Worm (Caenorhabditis elegans) whole organism, midembryonic: ENCODE results near the gene C49C8.6.

Experiments used
- flt-1 ChIP-seq: fragments of 200-800 bp; sonication (Bioruptor generic); IDR thresholded peaks from 2 replicates; pipeline ENCODE4 v1.3.6; 2022; ENCODE audit warnings: missing genetic modification characterization, missing compliant biosample characterization
- med-1 ChIP-seq: sonication (generic microtip); optimal IDR thresholded peaks from 2 replicates; lab custom pipeline; 2017; ENCODE audit warnings: missing genetic modification characterization, mild to moderate bottlenecking, missing compliant biosample characterization, antibody characterized with exemption, missing genetic modification reagents; ENCODE audit not compliant: insufficient read depth
- ref-1 ChIP-seq: fragments of 200-800 bp; sonication (Bioruptor generic); conservative IDR thresholded peaks from 2 replicates; pipeline ENCODE4 v1.3.6; 2022; ENCODE audit warnings: missing genetic modification reagents, missing genetic modification characterization, missing compliant biosample characterization
- tab-1 ChIP-seq: fragments of 200-800 bp; sonication (Bioruptor generic); IDR thresholded peaks from 2 replicates; pipeline ENCODE4 v1.3.6; 2022; ENCODE audit warnings: missing genetic modification characterization, missing compliant biosample characterization

DNA sequence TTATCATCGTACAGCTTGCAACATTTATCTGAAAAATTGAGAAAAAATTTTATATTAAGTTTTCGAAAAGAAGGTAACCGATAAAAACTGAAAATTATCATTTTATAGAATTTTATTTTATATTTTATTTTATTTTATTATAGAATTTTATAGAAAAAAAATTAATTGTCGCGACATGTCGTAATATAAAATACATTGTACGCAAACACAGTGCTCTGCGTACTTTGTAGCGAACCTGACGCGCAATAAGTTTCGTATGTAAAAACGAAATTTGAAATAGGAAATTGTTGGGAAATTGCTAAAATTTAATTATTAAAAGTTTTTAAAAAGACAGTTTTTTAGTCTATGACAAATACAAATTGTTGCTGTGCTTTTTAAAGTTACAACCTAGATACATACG lies 33.5 kb upstream of the C49C8.6 start, which contains the start of the genes hst-1 and ints-6:
- TF ChIP-seq flt-1 (no peak), tab-1 (no peak), med-1 (no peak), ref-1 (GFP tag; lab: Robert Waterston, UW) (no peak)
